Fruit fly (Drosophila melanogaster) whole organism: ENCODE measurements around the gene pbl.

ENCODE experiments used
- CG8478 ChIP-seq: fragments of >200 bp; optimal IDR thresholded peaks from 2 replicates; lab custom pipeline; 2018; ENCODE audit warnings: inconsistent platforms
- Dll ChIP-seq: fragments of >200 bp; optimal IDR thresholded peaks from 2 replicates; lab custom pipeline; 2017
- EcR ChIP-seq, 2 experiments: fragments of >200 bp; optimal IDR thresholded peaks; 2 replicates each; lab custom pipeline; 2017; ENCODE audit warnings: missing biosample characterization in 2 of 2, missing genetic modification characterization in 2 of 2, missing genetic modification reagents in 2 of 2
- psq ChIP-seq: fragments of >200 bp; optimal IDR thresholded peaks from 2 replicates; lab custom pipeline; 2017

dm6 chr3L:7854752-7855454, 56.9 kb downstream of the pbl start:
- TF ChIP-seq CG8478 (lab: Kevin White, UChicago) (no peak), EcR (GFP tag; optimal IDR thresholded peaks at IDR 0.05; lab: Kevin White, UChicago) (no peak), psq (lab: Kevin White, UChicago) (no peak), Dll (lab: Kevin White, UChicago) (no peak)
